Worm (Caenorhabditis elegans) whole organism, mixed stage, embryonic: ENCODE measurements around the gene srw-138.

Source experiments
- M03D4.4 ChIP-seq: sonication (generic microtip); optimal IDR thresholded peaks from 2 replicates; lab custom pipeline; 2017; ENCODE audit warnings: mild to moderate bottlenecking, missing genetic modification characterization, missing compliant biosample characterization
- bed-3 ChIP-seq: fragments of 200-800 bp; sonication (Bioruptor generic); optimal IDR thresholded peaks from 3 replicates; lab custom pipeline; 2018; ENCODE audit warnings: mild to moderate bottlenecking, missing genetic modification characterization, moderate library complexity, missing compliant biosample characterization
- blmp-1 ChIP-seq: fragments of 150-350 bp; optimal IDR thresholded peaks from 2 replicates; lab custom pipeline; 2014; ENCODE audit warnings: missing biosample characterization, missing genetic modification characterization
- ceh-39 ChIP-seq: fragments of 150-350 bp; optimal IDR thresholded peaks from 2 replicates; lab custom pipeline; 2014; ENCODE audit warnings: missing biosample characterization, missing genetic modification characterization
- ceh-43 ChIP-seq: fragments of 200-800 bp; sonication (Bioruptor generic); optimal IDR thresholded peaks from 2 replicates; lab custom pipeline; 2018; ENCODE audit warnings: mild to moderate bottlenecking, missing genetic modification characterization, moderate library complexity, missing compliant biosample characterization
- ceh-83 ChIP-seq: fragments of 200-800 bp; sonication (Bioruptor generic); optimal IDR thresholded peaks from 2 replicates; lab custom pipeline; 2018; ENCODE audit warnings: mild to moderate bottlenecking, missing genetic modification characterization, missing compliant biosample characterization
- ces-1 ChIP-seq: fragments of 150-350 bp; optimal IDR thresholded peaks from 2 replicates; lab custom pipeline; 2014; ENCODE audit warnings: missing biosample characterization, missing genetic modification reagents, missing genetic modification characterization
- cnd-1 ChIP-seq: fragments of 200-800 bp; sonication (Bioruptor generic); optimal IDR thresholded peaks from 2 replicates; lab custom pipeline; 2018; ENCODE audit warnings: mild to moderate bottlenecking, missing genetic modification characterization, missing compliant biosample characterization
- drap-1 ChIP-seq: fragments of 200-800 bp; sonication (Bioruptor generic); optimal IDR thresholded peaks from 3 replicates; lab custom pipeline; 2018; ENCODE audit warnings: mild to moderate bottlenecking, missing genetic modification characterization, missing compliant biosample characterization
- elt-1 ChIP-seq: sonication (generic microtip); optimal IDR thresholded peaks from 2 replicates; lab custom pipeline; 2017; ENCODE audit warnings: missing genetic modification characterization, mild to moderate bottlenecking, missing compliant biosample characterization, antibody characterized with exemption, moderate library complexity, borderline replicate concordance; ENCODE audit not compliant: insufficient read depth
- elt-3 ChIP-seq: fragments of 150-350 bp; optimal IDR thresholded peaks from 2 replicates; lab custom pipeline; 2014; ENCODE audit warnings: missing biosample characterization, missing genetic modification characterization
- hlh-1 ChIP-seq: fragments of 150-350 bp; optimal IDR thresholded peaks from 2 replicates; lab custom pipeline; 2014; ENCODE audit warnings: missing biosample characterization, missing genetic modification reagents, missing genetic modification characterization
- lin-13 ChIP-seq: fragments of 150-350 bp; optimal IDR thresholded peaks from 2 replicates; lab custom pipeline; 2014; ENCODE audit warnings: missing biosample characterization, missing genetic modification characterization
- lin-32 ChIP-seq: fragments of 200-800 bp; sonication (Bioruptor generic); optimal IDR thresholded peaks from 2 replicates; lab custom pipeline; 2018; ENCODE audit warnings: mild to moderate bottlenecking, missing genetic modification characterization, missing compliant biosample characterization
- lsy-2 ChIP-seq: fragments of 150-350 bp; optimal IDR thresholded peaks from 2 replicates; lab custom pipeline; 2014; ENCODE audit warnings: missing biosample characterization, missing genetic modification characterization
- mab-5 ChIP-seq: fragments of 150-350 bp; optimal IDR thresholded peaks from 2 replicates; lab custom pipeline; 2014; ENCODE audit warnings: missing biosample characterization, missing genetic modification characterization
- mls-2 ChIP-seq: sonication (generic microtip); optimal IDR thresholded peaks from 2 replicates; lab custom pipeline; 2016; ENCODE audit warnings: mild to moderate bottlenecking, missing genetic modification characterization, moderate library complexity, missing compliant biosample characterization
- nhr-12 ChIP-seq: fragments of 150-350 bp; optimal IDR thresholded peaks from 2 replicates; lab custom pipeline; 2014; ENCODE audit warnings: missing biosample characterization, missing genetic modification characterization
- nhr-2 ChIP-seq: fragments of 150-350 bp; optimal IDR thresholded peaks from 2 replicates; lab custom pipeline; 2014; ENCODE audit warnings: missing biosample characterization, missing genetic modification characterization
- nhr-237 ChIP-seq: fragments of 150-350 bp; optimal IDR thresholded peaks from 2 replicates; lab custom pipeline; 2014; ENCODE audit warnings: missing biosample characterization, missing genetic modification characterization
- nhr-28 ChIP-seq: fragments of 150-350 bp; optimal IDR thresholded peaks from 2 replicates; lab custom pipeline; 2014; ENCODE audit warnings: missing biosample characterization, missing genetic modification characterization
- nhr-76 ChIP-seq: sonication (generic microtip); optimal IDR thresholded peaks from 2 replicates; lab custom pipeline; 2017; ENCODE audit warnings: missing biosample characterization, missing genetic modification characterization
- pha-4 ChIP-seq: fragments of 150-350 bp; optimal IDR thresholded peaks from 2 replicates; lab custom pipeline; 2018; ENCODE audit warnings: missing biosample characterization, missing genetic modification reagents, missing genetic modification characterization
- sem-2 ChIP-seq: fragments of 200-800 bp; sonication (Bioruptor generic); optimal IDR thresholded peaks from 2 replicates; lab custom pipeline; 2018; ENCODE audit warnings: mild to moderate bottlenecking, missing genetic modification characterization, missing compliant biosample characterization
- sptf-1 ChIP-seq: sonication (generic microtip); optimal IDR thresholded peaks from 2 replicates; lab custom pipeline; 2017; ENCODE audit warnings: mild to moderate bottlenecking, missing genetic modification characterization, moderate library complexity, missing compliant biosample characterization
- tbx-8 ChIP-seq: fragments of 200-800 bp; sonication (Bioruptor generic); optimal IDR thresholded peaks from 2 replicates; lab custom pipeline; 2018; ENCODE audit warnings: mild to moderate bottlenecking, missing genetic modification characterization, moderate library complexity, missing compliant biosample characterization
- unc-120 ChIP-seq: sonication (generic microtip); optimal IDR thresholded peaks from 2 replicates; lab custom pipeline; 2017; ENCODE audit warnings: missing genetic modification characterization, missing compliant biosample characterization; ENCODE audit not compliant: poor library complexity, severe bottlenecking
- unc-39 ChIP-seq: fragments of 150-350 bp; optimal IDR thresholded peaks from 2 replicates; lab custom pipeline; 2014; ENCODE audit warnings: missing biosample characterization, missing genetic modification characterization
- unc-62 ChIP-seq: fragments of 150-350 bp; optimal IDR thresholded peaks from 2 replicates; lab custom pipeline; 2014; ENCODE audit warnings: missing biosample characterization, missing genetic modification reagents, missing genetic modification characterization
- zip-8 ChIP-seq: fragments of 150-350 bp; optimal IDR thresholded peaks from 2 replicates; lab custom pipeline; 2014; ENCODE audit warnings: missing biosample characterization, missing genetic modification characterization
- ztf-11 ChIP-seq: fragments of 150-350 bp; optimal IDR thresholded peaks from 2 replicates; lab custom pipeline; 2014; ENCODE audit warnings: missing biosample characterization, missing genetic modification characterization

Gene srw-138

ce11 chrV:2962960-2963359, at the start of gene srw-138:
srw-138 (minus strand) TSS chrV:2963060.
- TF ChIP-seq lin-13 (tag; lab: Kevin White, UChicago), result no peak
- no peak for TF ChIP-seq lin-32 (GFP tag; lab: Kevin White, UChicago)
- TF ChIP-seq blmp-1 (tag; lab: Kevin White, UChicago), result no peak
- TF ChIP-seq nhr-12 (tag; lab: Kevin White, UChicago), result no peak
- no peak for TF ChIP-seq mls-2 (tag; lab: Kevin White, UChicago)
- TF ChIP-seq ceh-83, result no peak
- no peak for TF ChIP-seq zip-8 (tag; lab: Kevin White, UChicago)
- no peak for TF ChIP-seq nhr-28 (tag; lab: Kevin White, UChicago)
- no peak for TF ChIP-seq nhr-2 (tag; lab: Kevin White, UChicago)
- TF ChIP-seq nhr-76 (tag; lab: Kevin White, UChicago), result no peak
- TF ChIP-seq lsy-2, result no peak
- TF ChIP-seq M03D4.4, result no peak
- TF ChIP-seq unc-39 (tag; lab: Kevin White, UChicago), result no peak
- TF ChIP-seq elt-3 (tag; lab: Kevin White, UChicago), result no peak
- TF ChIP-seq bed-3 (GFP tag; lab: Kevin White, UChicago), result no peak
- no peak for TF ChIP-seq ztf-11 (tag; lab: Kevin White, UChicago)
- TF ChIP-seq sptf-1 (tag; lab: Kevin White, UChicago), result no peak
- no peak for TF ChIP-seq drap-1 (GFP tag; lab: Kevin White, UChicago)
- TF ChIP-seq ces-1 (GFP tag; lab: Kevin White, UChicago), result no peak

ce11 chrV:3011394-3011793, 48.5 kb upstream of the srw-138 start, which contains the start of gene srw-135:
srw-135 (minus strand) TSS chrV:3011494.
- TF ChIP-seq elt-3 (tag; lab: Kevin White, UChicago) (no peak), nhr-76 (tag; lab: Kevin White, UChicago) (no peak), hlh-1 (tag; lab: Kevin White, UChicago) (no peak), nhr-12 (tag; lab: Kevin White, UChicago) (no peak), sem-2 (no peak), ceh-39 (no peak), unc-120 (tag; lab: Kevin White, UChicago) (no peak), bed-3 (GFP tag; lab: Kevin White, UChicago) (no peak), nhr-237 (tag; lab: Kevin White, UChicago) (no peak), nhr-28 (tag; lab: Kevin White, UChicago) (no peak), cnd-1 (tag; lab: Kevin White, UChicago) (no peak)

ce11 chrV:3010468-3010867, 47.6 kb upstream of the srw-138 start, which contains the start of gene srw-136:
srw-136 (minus strand) TSS chrV:3010568.
- TF ChIP-seq ceh-43 (no peak), ces-1 (GFP tag; lab: Kevin White, UChicago) (no peak), M03D4.4 (no peak), lin-32 (GFP tag; lab: Kevin White, UChicago) (no peak), unc-39 (tag; lab: Kevin White, UChicago) (no peak), elt-1 (tag; lab: Kevin White, UChicago) (no peak), nhr-28 (tag; lab: Kevin White, UChicago) (no peak), nhr-12 (tag; lab: Kevin White, UChicago) (no peak), sem-2 (no peak), pha-4 (tag; lab: Kevin White, UChicago) (no peak), ztf-11 (tag; lab: Kevin White, UChicago) (no peak)

- TF ChIP-seq unc-39 (tag; lab: Kevin White, UChicago), result no peak
- no peak for TF ChIP-seq nhr-12 (tag; lab: Kevin White, UChicago)
- TF ChIP-seq nhr-237 (tag; lab: Kevin White, UChicago), result no peak
- no peak for TF ChIP-seq drap-1 (GFP tag; lab: Kevin White, UChicago)
- TF ChIP-seq pha-4 (tag; lab: Kevin White, UChicago), result no peak
- TF ChIP-seq mab-5 (tag; lab: Kevin White, UChicago), result no peak
- TF ChIP-seq unc-120 (tag; lab: Kevin White, UChicago), result no peak
- no peak for TF ChIP-seq ces-1 (GFP tag; lab: Kevin White, UChicago)
- TF ChIP-seq lin-13 (tag; lab: Kevin White, UChicago), result no peak
- TF ChIP-seq unc-62, result no peak
- TF ChIP-seq tbx-8 (GFP tag; lab: Kevin White, UChicago), result no peak
- no peak for TF ChIP-seq nhr-28 (tag; lab: Kevin White, UChicago)
Observed at ce11 chrV:3005964-3006363, 43.1 kb upstream of the srw-138 start, which contains the start of gene srw-112. srw-112 (minus strand) TSS chrV:3006064.
